Fruit fly (Drosophila melanogaster): ENCODE measurements around the gene CG16815.
A peak's percentile ranks its signal among the peaks of the same experiment; 100 is the strongest.

Gene CG16815

dm6 chr2L:13183150-13183549 is 46.5 kb upstream of the CG16815 start, which contains the start of gene Rsph1:
TSS of gene Rsph1 (plus strand) at chr2L:13183450.
- TF ChIP-seq Dref (GFP tag; IDR thresholded peaks at IDR 0.05) (no peak), Med (GFP tag) (peak; percentile 20)

dm6 chr2L:13190534-13190933 is 39.1 kb upstream of the CG16815 start:
- TF ChIP-seq CG10321 (GFP tag; IDR thresholded peaks at IDR 0.05): no peak
- TF ChIP-seq BtbVII (GFP tag; optimal IDR thresholded peaks at IDR 0.05): peak; percentile 17
- no peak for TF ChIP-seq CG11504 (tag; optimal IDR thresholded peaks at IDR 0.05)
- no peak for TF ChIP-seq Xbp1 (GFP tag; optimal IDR thresholded peaks at IDR 0.05)
- TF ChIP-seq exex (tag; optimal IDR thresholded peaks at IDR 0.05): peak; percentile 87
- peak in 1 of 2 experiments; percentile 34 for TF ChIP-seq crp (GFP tag; optimal IDR thresholded peaks at IDR 0.05)
- TF ChIP-seq CG9932 (GFP tag; IDR thresholded peaks at IDR 0.05): no peak
- no peak for TF ChIP-seq CG7556 (GFP tag; optimal IDR thresholded peaks at IDR 0.05)
- TF ChIP-seq rib (GFP tag; IDR thresholded peaks at IDR 0.05): peak; percentile 76; the same call in 1 of the 2 replicates
- TF ChIP-seq CrebB (tag; optimal IDR thresholded peaks at IDR 0.05): peak; percentile 27
- no peak for TF ChIP-seq gem (tag; optimal IDR thresholded peaks at IDR 0.05)
- peak; percentile 10 for TF ChIP-seq Hand (GFP tag; optimal IDR thresholded peaks at IDR 0.05)
- TF ChIP-seq btn (GFP tag; optimal IDR thresholded peaks at IDR 0.05): no peak
- TF ChIP-seq Awh (GFP tag; IDR thresholded peaks at IDR 0.05): no peak
- no peak for TF ChIP-seq Fer2 (tag; optimal IDR thresholded peaks at IDR 0.05)
- no peak for TF ChIP-seq gcm2 (GFP tag; optimal IDR thresholded peaks at IDR 0.05)
- no peak for TF ChIP-seq CG14050 (GFP tag; IDR thresholded peaks at IDR 0.05)
- no peak for TF ChIP-seq kni (GFP tag; optimal IDR thresholded peaks at IDR 0.05)
- no peak for TF ChIP-seq lola (GFP tag; optimal IDR thresholded peaks at IDR 0.05)
- TF ChIP-seq CG42726 (GFP tag; IDR thresholded peaks at IDR 0.05; ENCODE audit: partially characterized antibody): no peak
- peak in 1 of 2 experiments; percentile 86 for TF ChIP-seq Pdp1 (GFP tag; optimal IDR thresholded peaks at IDR 0.05)
- TF ChIP-seq Elba2 (GFP tag; optimal IDR thresholded peaks at IDR 0.05): no peak
- peak; percentile 62 for TF ChIP-seq Med (GFP tag)
- TF ChIP-seq Atf6 (GFP tag; IDR thresholded peaks at IDR 0.05): peak; percentile 43; the same call in 1 of the 2 replicates
- TF ChIP-seq pita (GFP tag; optimal IDR thresholded peaks at IDR 0.05): no peak
- TF ChIP-seq CG10543 (GFP tag; optimal IDR thresholded peaks at IDR 0.05): peak; percentile 59
- no peak for TF ChIP-seq org-1 (GFP tag; optimal IDR thresholded peaks at IDR 0.05)
- TF ChIP-seq CG7839 (tag; optimal IDR thresholded peaks at IDR 0.05): no peak
- no peak for TF ChIP-seq pan (optimal IDR thresholded peaks at IDR 0.05)
- TF ChIP-seq pan (GFP tag; optimal IDR thresholded peaks at IDR 0.05 in 1 of 2, IDR thresholded peaks at IDR 0.05 in 1 of 2): no peak
- 0 out of 3 replicates have a peak, but pooled peaks have one; percentile 10 for TF ChIP-seq so (GFP tag; IDR thresholded peaks at IDR 0.05)
- TF ChIP-seq Nf-YA (GFP tag; IDR thresholded peaks at IDR 0.05): no peak
- TF ChIP-seq CG33557 (GFP tag; optimal IDR thresholded peaks at IDR 0.05): no peak
- TF ChIP-seq Hr51 (GFP tag; optimal IDR thresholded peaks at IDR 0.05): no peak
- no peak for TF ChIP-seq jing (GFP tag; optimal IDR thresholded peaks at IDR 0.05)
- no peak for TF ChIP-seq Eip74EF (GFP tag; optimal IDR thresholded peaks at IDR 0.05)
- no peak for TF ChIP-seq nau (GFP tag; optimal IDR thresholded peaks at IDR 0.05)
- no peak for TF ChIP-seq CG5245 (GFP tag; optimal IDR thresholded peaks at IDR 0.05)
- no peak for TF ChIP-seq CG8765 (GFP tag; IDR thresholded peaks at IDR 0.05)
- TF ChIP-seq CG2199 (GFP tag; IDR thresholded peaks at IDR 0.05): no peak
- peak; percentile 90 for TF ChIP-seq lab (GFP tag; optimal IDR thresholded peaks at IDR 0.05)
- no peak for TF ChIP-seq CG10209 (GFP tag; optimal IDR thresholded peaks at IDR 0.05)
- TF ChIP-seq Oli (tag; optimal IDR thresholded peaks at IDR 0.05): no peak
- no peak for TF ChIP-seq D19B (GFP tag; optimal IDR thresholded peaks at IDR 0.05)
- no peak for TF ChIP-seq ranshi (GFP tag; IDR thresholded peaks at IDR 0.05)
- no peak for TF ChIP-seq gcm (GFP tag; optimal IDR thresholded peaks at IDR 0.05)
- no peak for TF ChIP-seq Dp (GFP tag; optimal IDR thresholded peaks at IDR 0.05)

Data from whole organism, embryonic.